Fruit fly (Drosophila melanogaster) whole organism: Measurements from ENCODE around the gene CG33543.

Experiments used
- CG8478 ChIP-seq: fragments of >200 bp; optimal IDR thresholded peaks from 2 replicates; lab custom pipeline; 2018; ENCODE audit warnings: inconsistent platforms
- Dll ChIP-seq: fragments of >200 bp; optimal IDR thresholded peaks from 2 replicates; lab custom pipeline; 2017
- EcR ChIP-seq, 2 experiments: fragments of >200 bp; optimal IDR thresholded peaks; 2 replicates each; lab custom pipeline; 2017; ENCODE audit warnings: missing biosample characterization in 2 of 2, missing genetic modification characterization in 2 of 2, missing genetic modification reagents in 2 of 2
- pan ChIP-seq: fragments of >200 bp; optimal IDR thresholded peaks from 2 replicates; lab custom pipeline; 2017
- psq ChIP-seq: fragments of >200 bp; optimal IDR thresholded peaks from 2 replicates; lab custom pipeline; 2017
- usp ChIP-seq: fragments of >200 bp; optimal IDR thresholded peaks from 2 replicates; lab custom pipeline; 2017; ENCODE audit warnings: missing biosample characterization, missing genetic modification characterization, mixed read lengths

DNA sequence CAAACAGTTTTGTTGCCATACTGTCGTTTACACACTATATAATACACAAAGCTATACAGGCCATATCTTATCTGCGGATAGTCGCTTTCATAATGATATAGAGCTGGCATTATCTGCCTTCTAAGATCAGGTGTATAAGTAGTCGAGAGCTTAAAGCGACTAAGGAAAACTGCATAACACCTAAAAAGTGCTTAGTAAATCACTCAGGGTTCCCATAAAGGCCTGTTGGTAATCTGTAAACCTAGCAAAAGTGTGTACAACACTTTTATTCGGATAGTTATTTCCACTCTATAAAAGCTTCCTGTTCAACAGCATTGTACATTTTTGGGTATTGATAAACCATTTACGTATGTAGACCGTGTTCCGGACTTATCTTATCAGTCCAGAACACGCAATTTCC is 33.3 kb upstream of the CG33543 start:
- TF ChIP-seq pan, result no peak
- no peak for TF ChIP-seq usp (GFP tag; lab: Kevin White, UChicago)
- TF ChIP-seq EcR (GFP tag; optimal IDR thresholded peaks at IDR 0.05; lab: Kevin White, UChicago), result no peak
- TF ChIP-seq CG8478, result no peak
- TF ChIP-seq psq (lab: Kevin White, UChicago), result no peak
- no peak for TF ChIP-seq Dll (lab: Kevin White, UChicago)
